Worm (Caenorhabditis elegans) whole organism, young adult: ENCODE data around the gene W06G6.2.

ENCODE experiments used
- aptf-2 ChIP-seq: fragments of 200-800 bp; sonication (Bioruptor generic); conservative IDR thresholded peaks from 2 replicates; pipeline ENCODE4 v1.3.6; 2022; ENCODE audit warnings: missing genetic modification reagents, missing genetic modification characterization, missing compliant biosample characterization
- egl-44 ChIP-seq: fragments of 200-800 bp; sonication (Bioruptor generic); IDR thresholded peaks from 2 replicates; pipeline ENCODE4 v1.3.6; 2022; ENCODE audit warnings: missing genetic modification reagents, missing genetic modification characterization, missing compliant biosample characterization
- nhr-179 ChIP-seq: sonication (generic microtip); optimal IDR thresholded peaks from 2 replicates; lab custom pipeline; 2016; ENCODE audit warnings: mild to moderate bottlenecking, missing genetic modification characterization, missing compliant biosample characterization
- nhr-90 ChIP-seq: sonication (generic microtip); optimal IDR thresholded peaks from 2 replicates; lab custom pipeline; 2016; ENCODE audit warnings: missing genotype, mild to moderate bottlenecking, missing genetic modification characterization, missing compliant biosample characterization
- sdz-38 ChIP-seq: sonication (generic microtip); optimal IDR thresholded peaks from 2 replicates; lab custom pipeline; 2016; ENCODE audit warnings: missing genotype, missing genetic modification characterization, missing compliant biosample characterization
- unc-130 ChIP-seq: sonication (generic microtip); optimal IDR thresholded peaks from 2 replicates; lab custom pipeline; 2016; ENCODE audit warnings: missing genetic modification reagents, missing genetic modification characterization, missing compliant biosample characterization

- TF ChIP-seq aptf-2: no peak
- no peak for TF ChIP-seq nhr-179 (tag; lab: Kevin White, UChicago)
- no peak for TF ChIP-seq sdz-38 (tag; lab: Kevin White, UChicago)
- no peak for TF ChIP-seq unc-130 (GFP tag; lab: Kevin White, UChicago)
- TF ChIP-seq egl-44 (GFP tag; lab: Robert Waterston, UW): no peak
- TF ChIP-seq nhr-90: no peak
These were observed 28.5 kb upstream of the W06G6.2 start, which contains the start of gene T03E6.9 for ce11 chrV:16600623-16601022.
